Worm (Caenorhabditis elegans): ENCODE measurements around the gene pmp-3.

The pmp-3 gene

ce11 chrV:14648825-14649224 lies 2.3 kb downstream of the pmp-3 start:
- TF ChIP-seq hrde-1 (tag; optimal IDR thresholded peaks at IDR 0.05; ENCODE audit: borderline replicate concordance) (no peak), fkh-3 (tag; optimal IDR thresholded peaks at IDR 0.05) (no peak)

DNA sequence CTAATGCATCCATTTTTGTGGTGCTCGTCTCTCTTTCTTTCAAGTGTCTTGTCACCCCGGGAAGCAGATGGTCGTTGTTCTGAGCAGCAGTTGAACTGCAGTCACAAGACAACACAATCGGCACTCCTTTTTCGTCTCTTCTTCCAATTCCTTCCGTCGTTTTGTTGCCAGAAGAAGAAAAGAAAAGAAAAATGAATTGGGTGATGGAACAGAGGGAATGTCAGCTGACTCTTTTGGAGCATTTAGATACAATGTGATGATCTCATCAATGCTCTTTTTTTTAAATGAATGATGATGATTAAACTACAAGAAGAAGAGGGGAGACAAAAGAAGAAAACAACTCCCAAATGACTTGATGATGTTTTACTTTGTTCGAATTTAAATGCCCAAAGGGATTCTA lies 3.4 kb downstream of the pmp-3 start:
- TF ChIP-seq cebp-1 (GFP tag; IDR thresholded peaks at IDR 0.05), result no peak
- peak; percentile 19 for TF ChIP-seq cebp-1 (tag; optimal IDR thresholded peaks at IDR 0.05)
- no peak for TF ChIP-seq akir-1 (GFP tag; optimal IDR thresholded peaks at IDR 0.05)

DNA sequence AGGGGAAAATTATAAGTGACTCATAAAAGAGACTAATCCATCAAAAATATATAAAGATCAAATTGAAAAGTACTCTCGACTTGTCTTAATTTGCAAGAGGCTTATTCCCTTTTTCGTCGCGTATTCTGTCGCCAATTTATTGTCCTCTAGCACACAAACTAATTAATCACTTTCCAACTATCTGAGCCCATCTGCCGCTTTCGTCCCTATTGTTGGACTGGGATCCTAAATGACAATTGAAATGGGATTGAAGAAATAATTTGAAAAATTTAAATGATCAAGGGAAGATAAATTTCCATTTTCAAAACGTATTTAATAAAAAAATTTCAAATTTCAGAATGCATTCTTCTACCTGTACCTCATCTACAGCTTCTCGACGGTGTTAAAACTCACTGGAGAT lies 4.1 kb downstream of the pmp-3 start:
- no peak for TF ChIP-seq ceh-58 (GFP tag; IDR thresholded peaks at IDR 0.05)
- TF ChIP-seq T26A5.8 (tag; optimal IDR thresholded peaks at IDR 0.05), result no peak
- TF ChIP-seq ztf-6 (GFP tag; IDR thresholded peaks at IDR 0.05), result no peak
- TF ChIP-seq Y95B8A.8 (GFP tag; IDR thresholded peaks at IDR 0.05), result no peak
- no peak for TF ChIP-seq ztf-26 (tag; optimal IDR thresholded peaks at IDR 0.05)
- TF ChIP-seq Y53F4B.3 (GFP tag; IDR thresholded peaks at IDR 0.05), result no peak
- TF ChIP-seq F52B5.7 (tag; optimal IDR thresholded peaks at IDR 0.05), result no peak
- TF ChIP-seq F22D6.2 (tag; optimal IDR thresholded peaks at IDR 0.05), result no peak
- TF ChIP-seq madf-3 (GFP tag; IDR thresholded peaks at IDR 0.05), result no peak
- TF ChIP-seq nfyb-1 (GFP tag; IDR thresholded peaks at IDR 0.05), result no peak
- TF ChIP-seq F37B4.10 (GFP tag; IDR thresholded peaks at IDR 0.05), result no peak
- TF ChIP-seq Y79H2A.3 (GFP tag; conservative IDR thresholded peaks at IDR 0.05), result no peak
- no peak for TF ChIP-seq dpl-1 (GFP tag; optimal IDR thresholded peaks at IDR 0.05)

ce11 chrV:14655689-14656088 lies 9.2 kb downstream of the pmp-3 start:
- no peak for TF ChIP-seq attf-3 (GFP tag; conservative IDR thresholded peaks at IDR 0.05)
- no peak for TF ChIP-seq ceh-40 (GFP tag; IDR thresholded peaks at IDR 0.05)
- TF ChIP-seq hmg-1.2 (GFP tag; IDR thresholded peaks at IDR 0.05), result no peak
- TF ChIP-seq repo-1 (tag; optimal IDR thresholded peaks at IDR 0.05), result no peak
- TF ChIP-seq dpl-1 (GFP tag; optimal IDR thresholded peaks at IDR 0.05), result no peak
- TF ChIP-seq F52B5.7 (tag; optimal IDR thresholded peaks at IDR 0.05), result no peak
- no peak for TF ChIP-seq dox-1 (GFP tag; IDR thresholded peaks at IDR 0.05)
- TF ChIP-seq rec-8 (tag; optimal IDR thresholded peaks at IDR 0.05), result no peak
- TF ChIP-seq madf-3 (GFP tag; IDR thresholded peaks at IDR 0.05), result no peak
- TF ChIP-seq madf-6 (GFP tag; IDR thresholded peaks at IDR 0.05), result no peak
- no peak for TF ChIP-seq egrh-3 (GFP tag; IDR thresholded peaks at IDR 0.05)
- TF ChIP-seq K12H6.12 (tag; optimal IDR thresholded peaks at IDR 0.05), result no peak
- no peak for TF ChIP-seq ztf-22 (GFP tag; optimal IDR thresholded peaks at IDR 0.05)

DNA sequence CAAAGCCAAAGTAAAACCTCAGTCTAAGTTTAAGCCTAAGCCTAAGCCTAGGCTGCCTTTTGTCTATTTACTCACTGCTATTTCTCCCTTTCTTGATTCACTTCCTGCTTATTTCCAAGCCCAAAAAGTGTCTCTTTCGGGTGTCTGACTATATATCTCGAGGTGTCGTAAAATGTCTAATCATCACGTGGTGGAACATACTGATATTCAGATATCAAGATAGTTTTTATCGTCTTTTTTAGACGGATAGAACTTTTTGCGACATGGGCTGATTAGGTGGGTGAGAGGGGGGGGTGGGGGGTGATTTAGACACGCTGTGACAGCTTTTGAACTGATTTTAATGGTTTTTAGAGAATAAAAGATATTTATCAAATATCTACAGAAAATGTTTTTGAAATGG lies 10.4 kb downstream of the pmp-3 start:
- TF ChIP-seq lsy-27 (tag; optimal IDR thresholded peaks at IDR 0.05; ENCODE audit: borderline replicate concordance, insufficient read depth) (no peak), lin-26 (GFP tag; IDR thresholded peaks at IDR 0.05) (peak; percentile 16; the same call in 1 of the 2 replicates)

DNA sequence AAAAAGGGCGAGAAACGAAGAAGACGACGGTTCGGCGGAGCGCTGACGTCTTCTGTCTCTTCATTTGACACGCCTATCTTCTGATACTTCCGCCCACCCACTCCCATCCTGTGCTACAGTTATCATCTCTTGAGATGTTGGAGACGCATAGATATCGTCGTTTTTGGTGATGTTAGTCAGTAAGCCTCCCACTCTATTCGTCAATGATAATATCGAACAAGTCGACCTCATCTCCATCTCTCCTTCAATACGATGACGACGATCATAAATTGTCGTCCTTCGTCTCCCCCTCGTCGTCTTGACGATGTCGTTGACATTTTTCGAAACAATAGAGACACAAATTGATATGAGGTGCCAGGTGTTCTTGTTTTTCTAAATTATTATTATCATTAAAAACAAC lies 11.6 kb downstream of the pmp-3 start, which contains the start of gene slc-25A29:
TSS of gene slc-25A29 (minus strand) at position 45 of the 400 bp plus-strand sequence.
- TF ChIP-seq egrh-3 (GFP tag; IDR thresholded peaks at IDR 0.05), result no peak
- no peak for TF ChIP-seq tbp1 (GFP tag; optimal IDR thresholded peaks at IDR 0.05)
- TF ChIP-seq efl-1 (GFP tag; optimal IDR thresholded peaks at IDR 0.05), result no peak
- TF ChIP-seq chd-7 (tag; optimal IDR thresholded peaks at IDR 0.05), result no peak
- TF ChIP-seq hrde-1 (tag; optimal IDR thresholded peaks at IDR 0.05; ENCODE audit: borderline replicate concordance), result no peak
- TF ChIP-seq lag-1 (GFP tag; IDR thresholded peaks at IDR 0.05), result no peak
- TF ChIP-seq F39B2.1 (GFP tag; IDR thresholded peaks at IDR 0.05), result no peak
- no peak for TF ChIP-seq lin-40 (tag; optimal IDR thresholded peaks at IDR 0.05)
- TF ChIP-seq F22D6.2 (tag; optimal IDR thresholded peaks at IDR 0.05), result no peak
- TF ChIP-seq T07F8.4 (tag; optimal IDR thresholded peaks at IDR 0.05), result no peak
- no peak for TF ChIP-seq mxl-1 (tag; optimal IDR thresholded peaks at IDR 0.05)
- no peak for TF ChIP-seq hsf-1 (GFP tag; IDR thresholded peaks at IDR 0.05)
- no peak for TF ChIP-seq Y53F4B.3 (GFP tag; IDR thresholded peaks at IDR 0.05)
- no peak for TF ChIP-seq F33H1.4 (GFP tag; IDR thresholded peaks at IDR 0.05)
- no peak for TF ChIP-seq repo-1 (tag; optimal IDR thresholded peaks at IDR 0.05)
- no peak for TF ChIP-seq nhr-90 (tag; optimal IDR thresholded peaks at IDR 0.05)
- no peak for TF ChIP-seq somi-1 (GFP tag; optimal IDR thresholded peaks at IDR 0.05)

Data from whole organism, young adult.